Fruit fly (Drosophila melanogaster): ENCODE measurements around the gene mon2.

mon2 gene

dm6 chr2L:8086736-8087467, 36.9 kb downstream of the mon2 start:
- TF ChIP-seq CTCF (optimal IDR thresholded peaks at IDR 0.05) (no peak), CG8478 (optimal IDR thresholded peaks at IDR 0.05) (no peak)

dm6 chr2L:8085466-8086164, 38.2 kb downstream of the mon2 start:
- TF ChIP-seq CTCF (optimal IDR thresholded peaks at IDR 0.05) (no peak), CG8478 (optimal IDR thresholded peaks at IDR 0.05) (no peak)

- TF ChIP-seq CG8478 (optimal IDR thresholded peaks at IDR 0.05) (no peak), CTCF (optimal IDR thresholded peaks at IDR 0.05) (peak in 1 of 2 experiments; percentile 4)
Observed at dm6 chr2L:8084349-8085203, 39.2 kb downstream of the mon2 start.

- TF ChIP-seq CG8478 (optimal IDR thresholded peaks at IDR 0.05) = no peak
- no peak for TF ChIP-seq CTCF (optimal IDR thresholded peaks at IDR 0.05)
Observed at dm6 chr2L:8083427-8084295, 40.1 kb downstream of the mon2 start.

dm6 chr2L:8083413-8083426, 40.6 kb downstream of the mon2 start, which contains the start of gene Bsg:
Bsg (plus strand) TSS chr2L:8083420.
- no peak for TF ChIP-seq CTCF (optimal IDR thresholded peaks at IDR 0.05)
- TF ChIP-seq CG8478 (optimal IDR thresholded peaks at IDR 0.05) = no peak

- TF ChIP-seq CG8478 (optimal IDR thresholded peaks at IDR 0.05) = no peak
- no peak for TF ChIP-seq CTCF (optimal IDR thresholded peaks at IDR 0.05)
Observed at dm6 chr2L:8082692-8083412, 41.0 kb downstream of the mon2 start, which contains the start of gene Mcr. Mcr (minus strand) TSS chr2L:8082982.

dm6 chr2L:8081640-8082485, 41.9 kb downstream of the mon2 start:
- TF ChIP-seq CG8478 (optimal IDR thresholded peaks at IDR 0.05) = no peak
- no peak for TF ChIP-seq CTCF (optimal IDR thresholded peaks at IDR 0.05)

- TF ChIP-seq CTCF (optimal IDR thresholded peaks at IDR 0.05) (no peak), CG8478 (optimal IDR thresholded peaks at IDR 0.05) (no peak)
Observed at dm6 chr2L:8080645-8081044, 43.2 kb downstream of the mon2 start.

- TF ChIP-seq CG8478 (optimal IDR thresholded peaks at IDR 0.05) (no peak), CTCF (optimal IDR thresholded peaks at IDR 0.05) (peak in 1 of 2 experiments; percentile 7)
Observed at dm6 chr2L:8072692-8073091, 51.1 kb downstream of the mon2 start, which contains the start of the genes MED20 and Trf. MED20 (minus strand) TSS chr2L:8072848. Trf (plus strand) TSS chr2L:8072895.

- TF ChIP-seq CG8478 (optimal IDR thresholded peaks at IDR 0.05) = no peak
- TF ChIP-seq CTCF (optimal IDR thresholded peaks at IDR 0.05) = no peak
Observed at dm6 chr2L:8071112-8071976, 52.5 kb downstream of the mon2 start, which contains the start of gene poe. poe (minus strand) TSS chr2L:8071624.
